Fruit fly (Drosophila melanogaster) whole organism, wandering third instar larva: ENCODE data around the gene TpnC25D.

Experiments
- tai ChIP-seq: sonication (Bioruptor generic); optimal IDR thresholded peaks from 2 replicates; lab custom pipeline; 2016; ENCODE audit warnings: missing biosample characterization, missing genetic modification characterization
- usp ChIP-seq: fragments of >200 bp; optimal IDR thresholded peaks from 2 replicates; lab custom pipeline; 2017; ENCODE audit warnings: missing biosample characterization, missing genetic modification characterization

dm6 chr2L:5251725-5252124 lies 35.2 kb downstream of the TpnC25D start:
- TF ChIP-seq tai (GFP tag; lab: Kevin White, UChicago) (no peak), usp (GFP tag; lab: Kevin White, UChicago) (no peak)
